Worm (Caenorhabditis elegans) whole organism, L4 larva: ENCODE results near the gene srx-33.

Source experiments
- F26F4.8 ChIP-seq: fragments of 200-800 bp; sonication (Bioruptor generic); conservative IDR thresholded peaks from 2 replicates; pipeline ENCODE4 v1.3.6; 2022; ENCODE audit warnings: missing genetic modification characterization, missing compliant biosample characterization
- F37D6.2 ChIP-seq: sonication (generic microtip); optimal IDR thresholded peaks from 2 replicates; lab custom pipeline; 2016; ENCODE audit warnings: mild to moderate bottlenecking, missing genetic modification characterization, missing compliant biosample characterization
- F44E2.7 ChIP-seq: fragments of 200-800 bp; sonication (Bioruptor generic); IDR thresholded peaks from 2 replicates; pipeline ENCODE4 v2.1.2; 2022; ENCODE audit warnings: missing genetic modification characterization, missing compliant biosample characterization
- F49E8.2 ChIP-seq: sonication (generic microtip); optimal IDR thresholded peaks from 2 replicates; lab custom pipeline; 2016; ENCODE audit warnings: missing compliant biosample characterization, mild to moderate bottlenecking, missing genetic modification characterization, borderline replicate concordance
- Y48G9A.11 ChIP-seq: fragments of 200-800 bp; sonication (Bioruptor generic); IDR thresholded peaks from 2 replicates; pipeline ENCODE4 v1.3.6; 2022; ENCODE audit warnings: missing genetic modification reagents, missing genetic modification characterization, missing compliant biosample characterization
- Y5F2A.4 ChIP-seq: fragments of 200-800 bp; sonication (Bioruptor generic); optimal IDR thresholded peaks from 2 replicates; lab custom pipeline; 2018; ENCODE audit warnings: mild to moderate bottlenecking, missing genetic modification characterization, missing compliant biosample characterization
- ZK546.5 ChIP-seq, 2 experiments: sonication (generic microtip); optimal IDR thresholded peaks; 2 replicates each; lab custom pipeline; 2017; ENCODE audit warnings: missing biosample characterization in 2 of 2, missing genetic modification characterization in 2 of 2
- aha-1 ChIP-seq: fragments of 150-350 bp; peaks from one replicate; lab custom pipeline; 2014; ENCODE audit warnings: missing biosample characterization, missing genetic modification characterization
- aly-2 ChIP-seq: sonication (generic microtip); optimal IDR thresholded peaks from 2 replicates; lab custom pipeline; 2018; ENCODE audit warnings: missing biosample characterization, missing genetic modification characterization
- ama-1 ChIP-seq: fragments of 150-350 bp; optimal IDR thresholded peaks from 2 replicates; lab custom pipeline; 2014; ENCODE audit warnings: inconsistent platforms, mixed read lengths
- arid-1 ChIP-seq: fragments of 200-800 bp; sonication (Bioruptor generic); conservative IDR thresholded peaks from 2 replicates; pipeline ENCODE4 v1.3.6; 2022; ENCODE audit warnings: missing genetic modification reagents, missing genetic modification characterization, missing compliant biosample characterization
- attf-4 ChIP-seq: sonication (generic microtip); optimal IDR thresholded peaks from 3 replicates; lab custom pipeline; 2017; ENCODE audit warnings: missing biosample characterization, missing genetic modification characterization
- ceh-28 ChIP-seq: fragments of 150-350 bp; optimal IDR thresholded peaks from 2 replicates; lab custom pipeline; 2014; ENCODE audit warnings: missing biosample characterization, missing genetic modification reagents, missing genetic modification characterization
- ceh-32 ChIP-seq: sonication (generic microtip); optimal IDR thresholded peaks from 2 replicates; lab custom pipeline; 2016; ENCODE audit warnings: mild to moderate bottlenecking, missing genetic modification characterization, missing compliant biosample characterization; ENCODE audit not compliant: poor library complexity
- ceh-44 ChIP-seq: fragments of 200-800 bp; sonication (Bioruptor generic); IDR thresholded peaks from 2 replicates; pipeline ENCODE4 v1.3.6; 2022; ENCODE audit warnings: missing genetic modification reagents, missing genetic modification characterization, missing compliant biosample characterization
- ceh-62 ChIP-seq: sonication (generic microtip); optimal IDR thresholded peaks from 2 replicates; lab custom pipeline; 2017; ENCODE audit warnings: missing biosample characterization, missing genetic modification characterization
- daf-12 ChIP-seq: fragments of 150-350 bp; optimal IDR thresholded peaks from 2 replicates; lab custom pipeline; 2014; ENCODE audit warnings: missing biosample characterization, missing genetic modification reagents, missing genetic modification characterization
- daf-16 ChIP-seq, 3 experiments: sonication (generic microtip); optimal IDR thresholded peaks; 2 replicates each; lab custom pipeline; 2016 to 2017; ENCODE audit warnings: missing genetic modification characterization in 3 of 3, missing genetic modification reagents in 3 of 3, mild to moderate bottlenecking in 2 of 3, missing compliant biosample characterization in 2 of 3, missing biosample characterization in 1 of 3, moderate library complexity in 1 of 3
- daf-8 ChIP-seq: fragments of 200-800 bp; sonication (Bioruptor generic); IDR thresholded peaks from 2 replicates; pipeline ENCODE4 v1.3.6; 2022; ENCODE audit warnings: missing genetic modification characterization, missing compliant biosample characterization
- dmd-6 ChIP-seq: fragments of 200-800 bp; sonication (Bioruptor generic); IDR thresholded peaks from 2 replicates; pipeline ENCODE4 v1.3.6; 2022; ENCODE audit warnings: missing genetic modification reagents, missing genetic modification characterization, missing compliant biosample characterization
- dmd-8 ChIP-seq: fragments of 200-800 bp; sonication (Bioruptor generic); IDR thresholded peaks from 2 replicates; pipeline ENCODE4 v1.3.6; 2022; ENCODE audit warnings: missing genetic modification characterization, missing compliant biosample characterization
- gei-8 ChIP-seq: fragments of 200-800 bp; sonication (Bioruptor generic); optimal IDR thresholded peaks from 2 replicates; lab custom pipeline; 2018; ENCODE audit warnings: mild to moderate bottlenecking, missing genetic modification characterization, missing compliant biosample characterization
- lin-13 ChIP-seq: fragments of 150-350 bp; optimal IDR thresholded peaks from 2 replicates; lab custom pipeline; 2014; ENCODE audit warnings: missing biosample characterization, missing genetic modification reagents, missing genetic modification characterization
- lin-29 ChIP-seq: fragments of 200-800 bp; sonication (Bioruptor generic); IDR thresholded peaks from 2 replicates; pipeline ENCODE4 v1.3.6; 2022; ENCODE audit warnings: missing genetic modification reagents, missing genetic modification characterization, missing compliant biosample characterization
- lin-38 ChIP-seq: fragments of 200-800 bp; sonication (Bioruptor generic); IDR thresholded peaks from 2 replicates; pipeline ENCODE4 v1.3.6; 2022; ENCODE audit warnings: missing genetic modification reagents, missing genetic modification characterization, missing compliant biosample characterization
- lin-39 ChIP-seq: fragments of 150-350 bp; optimal IDR thresholded peaks from 2 replicates; lab custom pipeline; 2014; ENCODE audit warnings: missing biosample characterization, missing genetic modification reagents, missing genetic modification characterization
- lir-3 ChIP-seq: sonication (generic microtip); optimal IDR thresholded peaks from 2 replicates; lab custom pipeline; 2016; ENCODE audit warnings: mild to moderate bottlenecking, missing genetic modification characterization, missing compliant biosample characterization
- madf-5 ChIP-seq, 2 experiments: fragments of 200-800 bp; sonication (Bioruptor generic); IDR thresholded peaks; 2 replicates each; pipeline ENCODE4 v1.3.6; 2022; ENCODE audit warnings: missing compliant biosample characterization in 2 of 2, missing genetic modification characterization in 2 of 2
- mdt-29 ChIP-seq: fragments of 200-800 bp; sonication (Bioruptor generic); IDR thresholded peaks from 2 replicates; pipeline ENCODE4 v1.3.6; 2022; ENCODE audit warnings: missing genetic modification reagents, missing genetic modification characterization, missing compliant biosample characterization
- mxl-2 ChIP-seq: fragments of 200-800 bp; sonication (Bioruptor generic); conservative IDR thresholded peaks from 2 replicates; pipeline ENCODE4 v1.3.6; 2022; ENCODE audit warnings: missing genetic modification reagents, missing genetic modification characterization, missing compliant biosample characterization
- mxl-3 ChIP-seq: fragments of 200-800 bp; sonication (Bioruptor generic); optimal IDR thresholded peaks from 2 replicates; lab custom pipeline; 2018; ENCODE audit warnings: mild to moderate bottlenecking, missing genetic modification characterization, missing compliant biosample characterization
- nhr-102 ChIP-seq: sonication (generic microtip); optimal IDR thresholded peaks from 2 replicates; lab custom pipeline; 2016; ENCODE audit warnings: mild to moderate bottlenecking, missing genetic modification characterization, moderate library complexity, missing compliant biosample characterization
- nhr-11 ChIP-seq: fragments of 150-350 bp; optimal IDR thresholded peaks from 2 replicates; lab custom pipeline; 2014; ENCODE audit warnings: missing biosample characterization, missing genetic modification characterization
- nhr-237 ChIP-seq: sonication (generic microtip); optimal IDR thresholded peaks from 2 replicates; lab custom pipeline; 2017; ENCODE audit warnings: missing biosample characterization, missing genetic modification characterization
- nhr-28 ChIP-seq: fragments of 150-350 bp; optimal IDR thresholded peaks from 2 replicates; lab custom pipeline; 2014; ENCODE audit warnings: missing biosample characterization, missing genetic modification characterization
- nhr-41 ChIP-seq: fragments of 200-800 bp; sonication (Bioruptor generic); IDR thresholded peaks from 2 replicates; pipeline ENCODE4 v1.3.6; 2022; ENCODE audit warnings: missing genetic modification reagents, missing genetic modification characterization, missing compliant biosample characterization
- nhr-42 ChIP-seq: fragments of 200-800 bp; sonication (Bioruptor generic); IDR thresholded peaks from 2 replicates; pipeline ENCODE4 v1.3.6; 2022; ENCODE audit warnings: missing genetic modification characterization, missing compliant biosample characterization
- nhr-77 ChIP-seq: fragments of 150-350 bp; optimal IDR thresholded peaks from 2 replicates; lab custom pipeline; 2014; ENCODE audit warnings: missing biosample characterization, missing genetic modification characterization
- php-3 ChIP-seq: fragments of 200-800 bp; sonication (Bioruptor generic); IDR thresholded peaks from 2 replicates; pipeline ENCODE4 v1.3.6; 2022; ENCODE audit warnings: missing genetic modification reagents, missing genetic modification characterization, missing compliant biosample characterization
- sdz-12 ChIP-seq: fragments of 200-800 bp; sonication (Bioruptor generic); optimal IDR thresholded peaks from 2 replicates; lab custom pipeline; 2018; ENCODE audit warnings: mild to moderate bottlenecking, missing genetic modification characterization, missing compliant biosample characterization
- set-16 ChIP-seq: fragments of 200-800 bp; sonication (Bioruptor generic); IDR thresholded peaks from 2 replicates; pipeline ENCODE4 v1.3.6; 2022; ENCODE audit warnings: missing genetic modification reagents, missing genetic modification characterization, missing compliant biosample characterization
- snpc-1.2 ChIP-seq: fragments of 200-800 bp; sonication (Bioruptor generic); IDR thresholded peaks from 2 replicates; pipeline ENCODE4 v1.3.6; 2022; ENCODE audit warnings: missing genetic modification reagents, missing genetic modification characterization, missing compliant biosample characterization
- snpc-4 ChIP-seq: fragments of 150-350 bp; optimal IDR thresholded peaks from 2 replicates; lab custom pipeline; 2014; ENCODE audit warnings: missing biosample characterization, missing genetic modification characterization
- spr-1 ChIP-seq: sonication (generic microtip); optimal IDR thresholded peaks from 2 replicates; lab custom pipeline; 2016; ENCODE audit warnings: mild to moderate bottlenecking, missing genetic modification characterization, missing compliant biosample characterization
- tra-1 ChIP-seq: fragments of 200-800 bp; sonication (Bioruptor generic); IDR thresholded peaks from 2 replicates; pipeline ENCODE4 v1.3.6; 2022; ENCODE audit warnings: missing genetic modification reagents, missing genetic modification characterization, missing compliant biosample characterization
- zfp-3 ChIP-seq: fragments of 200-800 bp; sonication (Bioruptor generic); conservative IDR thresholded peaks from 2 replicates; pipeline ENCODE4 v1.3.6; 2022; ENCODE audit warnings: missing genetic modification reagents, missing genetic modification characterization, missing compliant biosample characterization
- ztf-11 ChIP-seq: fragments of 150-350 bp; optimal IDR thresholded peaks from 2 replicates; lab custom pipeline; 2014; ENCODE audit warnings: missing biosample characterization, missing genetic modification characterization

The srx-33 gene

ce11 chrV:7147370-7147769 lies 28.7 kb upstream of the srx-33 start, which contains the start of gene ugt-38:
Gene ugt-38 (minus strand): TSS chrV:7147470.
- TF ChIP-seq lir-3 (no peak), aha-1 (tag; lab: Kevin White, UChicago) (peak; percentile 62)

- TF ChIP-seq ama-1 (lab: Kevin White, UChicago) (no peak), nhr-28 (tag; lab: Kevin White, UChicago) (peak; percentile 89), nhr-102 (peak; percentile 92), F44E2.7 (GFP tag; lab: Robert Waterston, UW) (no peak), nhr-42 (GFP tag; lab: Robert Waterston, UW) (no peak), F49E8.2 (tag; lab: Kevin White, UChicago) (no peak), lin-13 (no peak), aha-1 (tag; lab: Kevin White, UChicago) (peak; percentile 34), dmd-6 (GFP tag; lab: Robert Waterston, UW) (no peak), zfp-3 (GFP tag; lab: Robert Waterston, UW) (no peak)
Measured at ce11 chrV:7145250-7145850, 26.7 kb upstream of the srx-33 start, which contains the start of gene ugt-37. Gene ugt-37 (minus strand): TSS chrV:7145318.

ce11 chrV:7142661-7143060 lies 24.0 kb upstream of the srx-33 start:
- no peak for TF ChIP-seq lin-39 (tag; lab: Kevin White, UChicago)
- TF ChIP-seq ceh-44 (GFP tag; lab: Robert Waterston, UW) = no peak
- no peak for TF ChIP-seq mxl-2 (GFP tag; lab: Robert Waterston, UW)
- no peak for TF ChIP-seq gei-8 (GFP tag; lab: Kevin White, UChicago)
- no peak for TF ChIP-seq lin-29 (GFP tag; lab: Robert Waterston, UW)
- TF ChIP-seq tra-1 = 0 out of 2 replicates have a peak, but pooled peaks have one; percentile 11
- peak; percentile 67 for TF ChIP-seq snpc-4 (tag; lab: Kevin White, UChicago)
- TF ChIP-seq nhr-237 (tag; lab: Kevin White, UChicago) = no peak
- no peak for TF ChIP-seq ZK546.5 (tag; optimal IDR thresholded peaks at IDR 0.05; lab: Kevin White, UChicago)
- no peak for TF ChIP-seq snpc-1.2 (GFP tag; lab: Robert Waterston, UW)
- no peak for TF ChIP-seq F37D6.2 (tag; lab: Kevin White, UChicago)
- TF ChIP-seq set-16 (GFP tag; lab: Robert Waterston, UW) = no peak
- no peak for TF ChIP-seq attf-4 (tag; lab: Kevin White, UChicago)
- TF ChIP-seq nhr-77 = no peak
- no peak for TF ChIP-seq ceh-32 (tag; lab: Kevin White, UChicago)
- no peak for TF ChIP-seq F26F4.8 (GFP tag; lab: Robert Waterston, UW)
- TF ChIP-seq daf-12 (tag; lab: Kevin White, UChicago) = no peak
- no peak for TF ChIP-seq ceh-28 (tag; lab: Kevin White, UChicago)
- TF ChIP-seq madf-5 (GFP tag; IDR thresholded peaks at IDR 0.05; lab: Robert Waterston, UW) = no peak
- peak; percentile 76 for TF ChIP-seq F49E8.2 (tag; lab: Kevin White, UChicago)
- peak; percentile 78 for TF ChIP-seq Y48G9A.11
- no peak for TF ChIP-seq ama-1 (lab: Kevin White, UChicago)
- TF ChIP-seq lin-13 = no peak
- no peak for TF ChIP-seq sdz-12 (GFP tag; lab: Kevin White, UChicago)
- TF ChIP-seq daf-8 = no peak
- no peak for TF ChIP-seq mxl-3 (GFP tag; lab: Kevin White, UChicago)
- peak in 1 of 2 experiments; percentile 16 for TF ChIP-seq daf-16 (GFP tag; optimal IDR thresholded peaks at IDR 0.05; lab: Kevin White, UChicago)
- peak; percentile 58 for TF ChIP-seq daf-16 (tag; optimal IDR thresholded peaks at IDR 0.05; lab: Kevin White, UChicago)
- TF ChIP-seq nhr-11 (tag; lab: Kevin White, UChicago) = no peak
- TF ChIP-seq dmd-8 = no peak
- TF ChIP-seq mdt-29 (GFP tag; lab: Robert Waterston, UW) = no peak
- TF ChIP-seq arid-1 (GFP tag; lab: Robert Waterston, UW) = no peak
- TF ChIP-seq lin-38 (GFP tag; lab: Robert Waterston, UW) = no peak
- peak; percentile 72 for TF ChIP-seq php-3 (GFP tag; lab: Robert Waterston, UW)
- TF ChIP-seq ztf-11 = no peak
- TF ChIP-seq ceh-62 = no peak
- no peak for TF ChIP-seq Y5F2A.4
- TF ChIP-seq aly-2 = no peak
- no peak for TF ChIP-seq nhr-41 (GFP tag; lab: Robert Waterston, UW)
- no peak for TF ChIP-seq spr-1
